Worm (Caenorhabditis elegans) whole organism, L1 larva: ENCODE measurements around the gene ZK829.9.

Source experiments
- nhr-28 ChIP-seq: fragments of 150-350 bp; optimal IDR thresholded peaks from 2 replicates; lab custom pipeline; 2014; ENCODE audit warnings: missing biosample characterization, missing genetic modification characterization
- nhr-76 ChIP-seq: sonication (generic microtip); optimal IDR thresholded peaks from 2 replicates; lab custom pipeline; 2017; ENCODE audit warnings: missing biosample characterization, missing genetic modification characterization
- ztf-11 ChIP-seq, 2 experiments: sonication (generic microtip); optimal IDR thresholded peaks; 2 replicates each; lab custom pipeline; 2016 to 2017; ENCODE audit warnings: missing genetic modification characterization in 2 of 2, missing biosample characterization in 1 of 2, missing compliant biosample characterization in 1 of 2

DNA sequence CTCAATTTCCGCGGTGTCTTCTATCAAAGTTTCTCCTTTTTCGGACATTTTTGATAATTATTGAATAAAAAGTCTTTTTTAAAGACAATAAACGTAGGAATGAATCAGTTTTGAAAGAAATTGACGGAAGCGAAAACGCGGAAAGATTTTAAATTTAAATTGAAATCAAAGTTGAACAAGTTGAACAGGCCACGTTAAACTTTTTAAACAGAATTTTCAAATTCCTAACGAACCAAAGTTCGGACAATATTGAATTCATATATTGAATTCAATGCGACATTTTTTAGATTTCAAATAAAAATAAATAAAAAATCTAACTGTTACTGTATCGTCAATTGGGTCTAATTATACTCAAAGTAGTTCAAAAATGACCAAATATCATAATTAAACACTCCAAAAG is 20.6 kb upstream of the ZK829.9 start, which contains the start of gene hdl-1:
- TF ChIP-seq ztf-11 (tag; optimal IDR thresholded peaks at IDR 0.05; lab: Kevin White, UChicago) (no peak), nhr-76 (tag; lab: Kevin White, UChicago) (no peak), nhr-28 (tag; lab: Kevin White, UChicago) (no peak)
